Worm (Caenorhabditis elegans): Measurements from ENCODE around the gene hrg-7.
A peak's percentile ranks its signal among the peaks of the same experiment; 100 is the strongest.

DNA sequence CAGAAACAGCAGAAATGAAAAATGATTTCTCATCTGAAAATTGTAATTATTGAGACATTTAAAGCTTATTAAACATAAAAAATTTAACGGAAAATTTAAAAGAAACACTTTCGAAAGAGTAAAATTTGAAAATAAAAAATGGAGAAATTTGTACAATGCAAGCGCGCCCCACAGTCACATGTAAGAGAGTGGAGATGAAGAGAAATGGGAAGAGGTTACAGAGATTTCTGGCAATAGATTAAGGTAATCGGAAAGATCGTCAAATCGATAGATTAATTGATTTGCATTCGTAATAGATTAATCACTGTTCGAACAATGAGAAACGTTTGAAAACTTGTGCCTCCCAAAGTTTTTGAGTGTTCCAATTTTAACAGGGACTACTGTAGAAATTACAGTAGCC is 5.6 kb downstream of the hrg-7 start, which contains the start of gene C15C8.4:
- TF ChIP-seq dpl-1 (GFP tag; optimal IDR thresholded peaks at IDR 0.05) = peak; percentile 17
- no peak for TF ChIP-seq lir-3 (tag; optimal IDR thresholded peaks at IDR 0.05)
- TF ChIP-seq mes-2 (tag; optimal IDR thresholded peaks at IDR 0.05; ENCODE audit: poor library complexity, severe bottlenecking) = no peak
- no peak for TF ChIP-seq Y75B8A.6 (GFP tag; IDR thresholded peaks at IDR 0.05)
- TF ChIP-seq fkh-10 (GFP tag; optimal IDR thresholded peaks at IDR 0.05) = no peak
- no peak for TF ChIP-seq arid-1 (GFP tag; conservative IDR thresholded peaks at IDR 0.05)
- TF ChIP-seq unc-62 (GFP tag; optimal IDR thresholded peaks at IDR 0.05 in 1 of 2) = no peak
- TF ChIP-seq unc-62 (tag; optimal IDR thresholded peaks at IDR 0.05) = no peak
- TF ChIP-seq ceh-28 (tag; optimal IDR thresholded peaks at IDR 0.05) = no peak
- TF ChIP-seq R02D3.7 (tag; optimal IDR thresholded peaks at IDR 0.05) = no peak
- TF ChIP-seq ztf-11 (tag; optimal IDR thresholded peaks at IDR 0.05) = no peak
- no peak for TF ChIP-seq nhr-25 (tag; optimal IDR thresholded peaks at IDR 0.05; ENCODE audit: borderline replicate concordance, insufficient read depth)
- TF ChIP-seq mdl-1 (tag; optimal IDR thresholded peaks at IDR 0.05) = no peak
- no peak for TF ChIP-seq fos-1 (tag; optimal IDR thresholded peaks at IDR 0.05)
- TF ChIP-seq nhr-11 (tag; optimal IDR thresholded peaks at IDR 0.05) = no peak

All from whole organism, L4 larva.